Worm (Caenorhabditis elegans) whole organism, L2 larva: ENCODE data around the gene M01B2.10.
"Not testable (repeated sequence)": the region's sequence is repeated elsewhere in the genome, so short reads cannot be mapped to it uniquely, and the experiment has no call there.

Experiments
- C34F6.9 ChIP-seq: fragments of 150-350 bp; optimal IDR thresholded peaks from 2 replicates; lab custom pipeline; 2014; ENCODE audit warnings: missing biosample characterization, missing genetic modification characterization
- R02D3.7 ChIP-seq: fragments of 150-350 bp; optimal IDR thresholded peaks from 2 replicates; lab custom pipeline; 2014; ENCODE audit warnings: missing biosample characterization, missing genetic modification characterization
- Y55F3AM.14 ChIP-seq: fragments of 200-800 bp; sonication (Bioruptor generic); optimal IDR thresholded peaks from 2 replicates; lab custom pipeline; 2018; ENCODE audit warnings: mild to moderate bottlenecking, missing genetic modification characterization, missing compliant biosample characterization
- ZK546.5 ChIP-seq: sonication (generic microtip); optimal IDR thresholded peaks from 2 replicates; lab custom pipeline; 2017; ENCODE audit warnings: missing biosample characterization, missing genetic modification characterization
- aly-2 ChIP-seq: fragments of 150-350 bp; optimal IDR thresholded peaks from 2 replicates; lab custom pipeline; 2014; ENCODE audit warnings: missing biosample characterization, missing genetic modification characterization
- ama-1 ChIP-seq: fragments of 150-350 bp; optimal IDR thresholded peaks from 2 replicates; lab custom pipeline; 2018; ENCODE audit warnings: inconsistent platforms
- blmp-1 ChIP-seq: sonication (generic microtip); optimal IDR thresholded peaks from 2 replicates; lab custom pipeline; 2017; ENCODE audit warnings: missing genetic modification characterization, mild to moderate bottlenecking, missing compliant biosample characterization, antibody characterized with exemption, moderate library complexity; ENCODE audit not compliant: insufficient read depth
- ceh-16 ChIP-seq: fragments of 150-350 bp; optimal IDR thresholded peaks from 2 replicates; lab custom pipeline; 2014; ENCODE audit warnings: missing biosample characterization, missing genetic modification characterization
- ceh-82 ChIP-seq: fragments of 150-350 bp; optimal IDR thresholded peaks from 2 replicates; lab custom pipeline; 2014; ENCODE audit warnings: missing biosample characterization, missing genetic modification characterization
- dmd-4 ChIP-seq: sonication (generic microtip); optimal IDR thresholded peaks from 2 replicates; lab custom pipeline; 2017; ENCODE audit warnings: missing biosample characterization, missing genetic modification characterization
- egl-27 ChIP-seq: sonication (generic microtip); optimal IDR thresholded peaks from 3 replicates; lab custom pipeline; 2017; ENCODE audit warnings: missing biosample characterization, missing genetic modification reagents, missing genetic modification characterization
- elt-1 ChIP-seq: fragments of 150-350 bp; optimal IDR thresholded peaks from 2 replicates; lab custom pipeline; 2014; ENCODE audit warnings: missing biosample characterization, missing genetic modification characterization
- elt-3 ChIP-seq: sonication (generic microtip); optimal IDR thresholded peaks from 2 replicates; lab custom pipeline; 2017; ENCODE audit warnings: missing biosample characterization, missing genetic modification characterization
- fos-1 ChIP-seq: fragments of 150-350 bp; optimal IDR thresholded peaks from 2 replicates; lab custom pipeline; 2014; ENCODE audit warnings: missing biosample characterization, missing genetic modification characterization
- lin-11 ChIP-seq: fragments of 150-350 bp; sonication (generic microtip); optimal IDR thresholded peaks from 2 replicates; lab custom pipeline; 2014; ENCODE audit warnings: missing biosample characterization, missing genetic modification characterization, inconsistent platforms, mixed read lengths
- lin-13 ChIP-seq: fragments of 150-350 bp; optimal IDR thresholded peaks from 2 replicates; lab custom pipeline; 2014; ENCODE audit warnings: missing biosample characterization, missing genetic modification reagents, missing genetic modification characterization
- mbf-1 ChIP-seq: sonication (generic microtip); optimal IDR thresholded peaks from 2 replicates; lab custom pipeline; 2017; ENCODE audit warnings: missing biosample characterization, missing genetic modification characterization
- mdl-1 ChIP-seq, 2 experiments: fragments of 150-350 bp in 1 of 2; sonication (generic microtip) in 1 of 2; optimal IDR thresholded peaks; 2 replicates each; lab custom pipeline; 2017; ENCODE audit warnings: missing biosample characterization in 2 of 2, missing genetic modification characterization in 2 of 2
- nhr-12 ChIP-seq: fragments of 150-350 bp; optimal IDR thresholded peaks from 2 replicates; lab custom pipeline; 2014; ENCODE audit warnings: missing biosample characterization, missing genetic modification characterization
- nhr-129 ChIP-seq: fragments of 150-350 bp; optimal IDR thresholded peaks from 2 replicates; lab custom pipeline; 2014; ENCODE audit warnings: missing biosample characterization, missing genetic modification characterization
- nhr-21 ChIP-seq: fragments of 150-350 bp; optimal IDR thresholded peaks from 2 replicates; lab custom pipeline; 2014; ENCODE audit warnings: missing biosample characterization, missing genetic modification characterization
- nhr-237 ChIP-seq: fragments of 150-350 bp; optimal IDR thresholded peaks from 2 replicates; lab custom pipeline; 2014; ENCODE audit warnings: missing biosample characterization, missing genetic modification characterization
- nhr-25 ChIP-seq: fragments of 150-350 bp; sonication (generic microtip); optimal IDR thresholded peaks from 3 replicates; lab custom pipeline; 2014; ENCODE audit warnings: missing biosample characterization, missing genetic modification characterization
- nhr-6 ChIP-seq: fragments of 150-350 bp; optimal IDR thresholded peaks from 2 replicates; lab custom pipeline; 2014; ENCODE audit warnings: missing biosample characterization, missing genetic modification characterization
- nhr-77 ChIP-seq: fragments of 150-350 bp; optimal IDR thresholded peaks from 2 replicates; lab custom pipeline; 2014; ENCODE audit warnings: missing biosample characterization, missing genetic modification characterization
- peb-1 ChIP-seq: fragments of 150-350 bp; optimal IDR thresholded peaks from 2 replicates; lab custom pipeline; 2014; ENCODE audit warnings: missing biosample characterization, missing genetic modification characterization
- sma-3 ChIP-seq: sonication (generic microtip); optimal IDR thresholded peaks from 2 replicates; lab custom pipeline; 2016; ENCODE audit warnings: missing genetic modification reagents, missing genetic modification characterization, missing compliant biosample characterization
- sma-9 ChIP-seq, 2 experiments: fragments of 150-350 bp in 1 of 2; sonication (generic microtip) in 1 of 2; optimal IDR thresholded peaks; 2 replicates each; lab custom pipeline; 2014 to 2016; ENCODE audit warnings: missing genetic modification characterization in 2 of 2, mild to moderate bottlenecking in 1 of 2, missing biosample characterization in 1 of 2, missing compliant biosample characterization in 1 of 2, missing genetic modification reagents in 1 of 2, moderate library complexity in 1 of 2
- unc-39 ChIP-seq: fragments of 150-350 bp; optimal IDR thresholded peaks from 2 replicates; lab custom pipeline; 2014; ENCODE audit warnings: missing biosample characterization, missing genetic modification characterization
- unc-55 ChIP-seq: fragments of 150-350 bp; sonication (generic microtip); optimal IDR thresholded peaks from 3 replicates; lab custom pipeline; 2014; ENCODE audit warnings: missing biosample characterization, missing genetic modification reagents, missing genetic modification characterization
- unc-62 ChIP-seq: fragments of 150-350 bp; optimal IDR thresholded peaks from 2 replicates; lab custom pipeline; 2014; ENCODE audit warnings: missing biosample characterization, missing genetic modification reagents, missing genetic modification characterization
- zag-1 ChIP-seq: fragments of 150-350 bp; optimal IDR thresholded peaks from 2 replicates; lab custom pipeline; 2014; ENCODE audit warnings: missing biosample characterization, missing genetic modification characterization
- ztf-1 ChIP-seq: fragments of 200-800 bp; sonication (Bioruptor generic); conservative IDR thresholded peaks from 2 replicates; pipeline ENCODE4 v1.3.6; 2022; ENCODE audit warnings: missing genetic modification characterization, missing compliant biosample characterization
- ztf-4 ChIP-seq: fragments of 150-350 bp; optimal IDR thresholded peaks from 2 replicates; lab custom pipeline; 2014; ENCODE audit warnings: missing biosample characterization, missing genetic modification characterization

The M01B2.10 gene

ce11 chrV:15262336-15262735, at the start of gene M01B2.10:
M01B2.10 (minus strand) TSS chrV:15262436.
- TF ChIP-seq mdl-1 (tag; optimal IDR thresholded peaks at IDR 0.05; lab: Kevin White, UChicago); C34F6.9; nhr-12 (tag; lab: Kevin White, UChicago): not testable (repeated sequence)

- no peak for TF ChIP-seq ceh-16 (tag; lab: Kevin White, UChicago)
Observed at ce11 chrV:15310780-15311179, 48.5 kb upstream of the M01B2.10 start, which contains the start of gene irld-62. irld-62 (plus strand) TSS chrV:15311080.

- TF ChIP-seq unc-55 (GFP tag; lab: Kevin White, UChicago) = no peak
- TF ChIP-seq nhr-237 (tag; lab: Kevin White, UChicago) = no peak
- TF ChIP-seq ZK546.5 = no peak
- no peak for TF ChIP-seq sma-9 (GFP tag; optimal IDR thresholded peaks at IDR 0.05; lab: Kevin White, UChicago)
- TF ChIP-seq sma-9 (tag; optimal IDR thresholded peaks at IDR 0.05; lab: Kevin White, UChicago) = no peak
- TF ChIP-seq ztf-4 (tag; lab: Kevin White, UChicago) = no peak
- no peak for TF ChIP-seq nhr-6 (tag; lab: Kevin White, UChicago)
- no peak for TF ChIP-seq dmd-4
- TF ChIP-seq unc-39 (tag; lab: Kevin White, UChicago) = no peak
- no peak for TF ChIP-seq lin-11 (tag; lab: Kevin White, UChicago)
- no peak for TF ChIP-seq elt-1 (tag; lab: Kevin White, UChicago)
- no peak for TF ChIP-seq nhr-25
- TF ChIP-seq aly-2 = no peak
- no peak for TF ChIP-seq ztf-1 (GFP tag; lab: Robert Waterston, UW)
- no peak for TF ChIP-seq ama-1 (lab: Kevin White, UChicago)
- no peak for TF ChIP-seq zag-1 (tag; lab: Kevin White, UChicago)
- TF ChIP-seq lin-13 (GFP tag; lab: Kevin White, UChicago) = no peak
- TF ChIP-seq nhr-77 (tag; lab: Kevin White, UChicago) = no peak
- TF ChIP-seq ceh-82 (tag; lab: Kevin White, UChicago) = no peak
Observed at ce11 chrV:15309011-15309410, 46.8 kb upstream of the M01B2.10 start, which contains the start of gene srz-10. srz-10 (minus strand) TSS chrV:15309098.

- no peak for TF ChIP-seq lin-11 (tag; lab: Kevin White, UChicago)
- no peak for TF ChIP-seq unc-62
- no peak for TF ChIP-seq sma-9 (GFP tag; optimal IDR thresholded peaks at IDR 0.05; lab: Kevin White, UChicago)
- no peak for TF ChIP-seq sma-9 (tag; optimal IDR thresholded peaks at IDR 0.05; lab: Kevin White, UChicago)
Observed at ce11 chrV:15306745-15307144, 44.5 kb upstream of the M01B2.10 start, which contains the start of gene T26H8.4. T26H8.4 (minus strand) TSS chrV:15306845.

ce11 chrV:15305502-15305901, 43.3 kb upstream of the M01B2.10 start, which contains the start of gene T26H8.5:
T26H8.5 (minus strand) TSS chrV:15305602.
- TF ChIP-seq mbf-1 (tag; lab: Kevin White, UChicago) (no peak), ZK546.5 (no peak), aly-2 (no peak)
- TF ChIP-seq, all 48 proteins: peak for 0

- TF ChIP-seq nhr-129 (tag; lab: Kevin White, UChicago) (no peak), ZK546.5 (no peak), fos-1 (no peak), nhr-237 (tag; lab: Kevin White, UChicago) (no peak), ama-1 (lab: Kevin White, UChicago) (no peak), sma-3 (GFP tag; lab: Kevin White, UChicago) (no peak), R02D3.7 (tag; lab: Kevin White, UChicago) (no peak), aly-2 (no peak), Y55F3AM.14 (no peak), elt-3 (tag; lab: Kevin White, UChicago) (no peak), nhr-77 (tag; lab: Kevin White, UChicago) (no peak), nhr-21 (tag; lab: Kevin White, UChicago) (no peak), elt-1 (tag; lab: Kevin White, UChicago) (no peak), blmp-1 (tag; lab: Kevin White, UChicago) (no peak), zag-1 (tag; lab: Kevin White, UChicago) (no peak), peb-1 (tag; lab: Kevin White, UChicago) (no peak), egl-27 (no peak)
Observed at ce11 chrV:15303625-15304024, 41.4 kb upstream of the M01B2.10 start, which contains the start of gene srx-48. srx-48 (minus strand) TSS chrV:15303725.
